Worm (Caenorhabditis elegans) whole organism, L3 larva: Measurements from ENCODE around the gene clec-65.
A peak's percentile ranks its signal among the peaks of the same experiment; 100 is the strongest.

Experiments
- R02D3.7 ChIP-seq: fragments of 150-350 bp; optimal IDR thresholded peaks from 2 replicates; lab custom pipeline; 2014; ENCODE audit warnings: missing biosample characterization, missing genetic modification characterization
- ZK546.5 ChIP-seq: sonication (generic microtip); optimal IDR thresholded peaks from 2 replicates; lab custom pipeline; 2017; ENCODE audit warnings: missing biosample characterization, missing genetic modification characterization
- ceh-16 ChIP-seq: sonication (generic microtip); optimal IDR thresholded peaks from 2 replicates; lab custom pipeline; 2017; ENCODE audit warnings: missing biosample characterization, missing genetic modification characterization
- ceh-28 ChIP-seq: fragments of 150-350 bp; optimal IDR thresholded peaks from 2 replicates; lab custom pipeline; 2014; ENCODE audit warnings: missing biosample characterization, missing genetic modification reagents, missing genetic modification characterization
- ceh-82 ChIP-seq: fragments of 150-350 bp; optimal IDR thresholded peaks from 2 replicates; lab custom pipeline; 2014; ENCODE audit warnings: missing biosample characterization, missing genetic modification characterization
- ceh-9 ChIP-seq: sonication (generic microtip); optimal IDR thresholded peaks from 2 replicates; lab custom pipeline; 2018; ENCODE audit warnings: missing biosample characterization, missing genetic modification characterization
- daf-12 ChIP-seq: fragments of 150-350 bp; optimal IDR thresholded peaks from 2 replicates; lab custom pipeline; 2014; ENCODE audit warnings: missing biosample characterization, missing genetic modification reagents, missing genetic modification characterization
- egl-5 ChIP-seq: fragments of 150-350 bp; optimal IDR thresholded peaks from 2 replicates; lab custom pipeline; 2017; ENCODE audit warnings: missing biosample characterization, missing genetic modification reagents, missing genetic modification characterization, inconsistent platforms
- elt-2 ChIP-seq: sonication (generic microtip); optimal IDR thresholded peaks from 2 replicates; lab custom pipeline; 2016; ENCODE audit warnings: missing genetic modification reagents, mild to moderate bottlenecking, missing genetic modification characterization, missing compliant biosample characterization
- elt-3 ChIP-seq, 3 experiments: fragments of 150-350 bp in 1 of 3; sonication (generic microtip) in 2 of 3; optimal IDR thresholded peaks; 2 replicates in 2 of 3; 4 replicates in 1 of 3; lab custom pipeline; 2014 to 2017; ENCODE audit warnings: missing biosample characterization in 3 of 3, missing genetic modification characterization in 3 of 3
- eor-1 ChIP-seq, 2 experiments: fragments of 150-350 bp; optimal IDR thresholded peaks; 2 replicates each; lab custom pipeline; 2014 to 2018; ENCODE audit warnings: missing biosample characterization in 2 of 2, missing genetic modification characterization in 2 of 2
- fkh-10 ChIP-seq: sonication (generic microtip); optimal IDR thresholded peaks from 2 replicates; lab custom pipeline; 2017; ENCODE audit warnings: missing biosample characterization, missing genetic modification reagents, missing genetic modification characterization
- fkh-2 ChIP-seq: fragments of 150-350 bp; optimal IDR thresholded peaks from 2 replicates; lab custom pipeline; 2014; ENCODE audit warnings: missing biosample characterization, missing genetic modification reagents, missing genetic modification characterization
- fos-1 ChIP-seq: fragments of 150-350 bp; optimal IDR thresholded peaks from 2 replicates; lab custom pipeline; 2014; ENCODE audit warnings: missing biosample characterization, missing genetic modification characterization
- jun-1 ChIP-seq: fragments of 150-350 bp; optimal IDR thresholded peaks from 2 replicates; lab custom pipeline; 2014; ENCODE audit warnings: missing biosample characterization, missing genetic modification reagents, missing genetic modification characterization
- lin-15B ChIP-seq: fragments of 150-350 bp; optimal IDR thresholded peaks from 2 replicates; lab custom pipeline; 2014; ENCODE audit warnings: missing biosample characterization, missing genetic modification characterization
- lsy-12 ChIP-seq: sonication (generic microtip); optimal IDR thresholded peaks from 2 replicates; lab custom pipeline; 2016; ENCODE audit warnings: mild to moderate bottlenecking, missing genetic modification characterization, missing compliant biosample characterization
- mdl-1 ChIP-seq: fragments of 150-350 bp; optimal IDR thresholded peaks from 2 replicates; lab custom pipeline; 2014; ENCODE audit warnings: missing biosample characterization, missing genetic modification characterization
- mml-1 ChIP-seq: fragments of 150-350 bp; sonication (generic microtip); optimal IDR thresholded peaks from 3 replicates; lab custom pipeline; 2014; ENCODE audit warnings: missing biosample characterization, missing genetic modification characterization
- nhr-11 ChIP-seq: fragments of 150-350 bp; optimal IDR thresholded peaks from 2 replicates; lab custom pipeline; 2014; ENCODE audit warnings: missing biosample characterization, missing genetic modification characterization
- nhr-12 ChIP-seq: fragments of 150-350 bp; optimal IDR thresholded peaks from 2 replicates; lab custom pipeline; 2014; ENCODE audit warnings: missing biosample characterization, missing genetic modification characterization
- nhr-23 ChIP-seq: fragments of 150-350 bp; optimal IDR thresholded peaks from 2 replicates; lab custom pipeline; 2014; ENCODE audit warnings: missing biosample characterization, missing genetic modification reagents, missing genetic modification characterization
- nhr-28 ChIP-seq: fragments of 150-350 bp; optimal IDR thresholded peaks from 2 replicates; lab custom pipeline; 2014; ENCODE audit warnings: missing biosample characterization, missing genetic modification characterization
- nhr-43 ChIP-seq: sonication (generic microtip); optimal IDR thresholded peaks from 2 replicates; lab custom pipeline; 2016; ENCODE audit warnings: mild to moderate bottlenecking, missing genetic modification characterization, missing compliant biosample characterization; ENCODE audit not compliant: poor library complexity, severe bottlenecking
- nhr-67 ChIP-seq: fragments of 150-350 bp; optimal IDR thresholded peaks from 2 replicates; lab custom pipeline; 2014; ENCODE audit warnings: missing biosample characterization, missing genetic modification characterization
- nhr-76 ChIP-seq: fragments of 150-350 bp; sonication (generic microtip); optimal IDR thresholded peaks from 5 replicates; lab custom pipeline; 2014; ENCODE audit warnings: missing biosample characterization, missing genetic modification characterization
- nhr-77 ChIP-seq: fragments of 150-350 bp; optimal IDR thresholded peaks from 2 replicates; lab custom pipeline; 2014; ENCODE audit warnings: missing biosample characterization, missing genetic modification characterization
- pha-4 ChIP-seq: fragments of 150-350 bp; optimal IDR thresholded peaks from 2 replicates; lab custom pipeline; 2014; ENCODE audit warnings: missing biosample characterization, missing genetic modification reagents, missing genetic modification characterization
- pqm-1 ChIP-seq: fragments of 150-350 bp; optimal IDR thresholded peaks from 2 replicates; lab custom pipeline; 2017; ENCODE audit warnings: missing biosample characterization, missing genetic modification characterization, inconsistent platforms
- sea-2 ChIP-seq: fragments of 150-350 bp; sonication (generic microtip); optimal IDR thresholded peaks from 4 replicates; lab custom pipeline; 2014; ENCODE audit warnings: missing biosample characterization, missing genetic modification reagents, missing genetic modification characterization
- skn-1 ChIP-seq: fragments of 150-350 bp; optimal IDR thresholded peaks from 2 replicates; lab custom pipeline; 2014; ENCODE audit warnings: missing biosample characterization, missing genetic modification characterization
- snpc-4 ChIP-seq: fragments of 150-350 bp; optimal IDR thresholded peaks from 2 replicates; lab custom pipeline; 2014; ENCODE audit warnings: missing biosample characterization, missing genetic modification characterization
- unc-39 ChIP-seq: sonication (generic microtip); optimal IDR thresholded peaks from 4 replicates; lab custom pipeline; 2017; ENCODE audit warnings: missing biosample characterization, missing genetic modification characterization
- zag-1 ChIP-seq: fragments of 150-350 bp; optimal IDR thresholded peaks from 2 replicates; lab custom pipeline; 2014; ENCODE audit warnings: missing biosample characterization, missing genetic modification characterization
- ztf-11 ChIP-seq: fragments of 150-350 bp; optimal IDR thresholded peaks from 2 replicates; lab custom pipeline; 2014; ENCODE audit warnings: missing biosample characterization, missing genetic modification characterization
- ztf-4 ChIP-seq: fragments of 150-350 bp; optimal IDR thresholded peaks from 2 replicates; lab custom pipeline; 2014; ENCODE audit warnings: missing biosample characterization, missing genetic modification characterization

The clec-65 gene

DNA sequence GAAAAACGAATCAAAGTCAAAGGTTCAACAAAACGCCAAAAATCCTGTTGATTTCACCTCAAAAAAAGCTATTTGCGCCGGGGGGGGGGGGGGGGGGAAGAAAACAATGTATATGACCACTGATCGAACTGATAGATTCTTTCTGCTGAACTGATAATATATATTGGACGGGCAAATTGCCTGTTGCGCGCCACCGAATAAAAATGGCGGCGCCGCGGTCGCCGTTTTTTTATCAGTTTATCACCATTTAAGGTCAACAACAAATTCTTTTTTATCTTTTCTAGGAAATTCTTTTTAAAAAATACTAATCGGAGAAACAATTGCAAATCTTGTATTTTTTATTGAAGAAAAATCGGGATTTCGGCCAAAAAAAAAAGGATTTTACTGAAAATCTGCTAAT lies 21.4 kb upstream of the clec-65 start:
- no peak for TF ChIP-seq nhr-12 (tag; lab: Kevin White, UChicago)
- TF ChIP-seq elt-2 (tag; lab: Kevin White, UChicago) = peak; percentile 89
- no peak for TF ChIP-seq nhr-77 (tag; lab: Kevin White, UChicago)
- TF ChIP-seq lin-15B (tag; lab: Kevin White, UChicago) = no peak
- no peak for TF ChIP-seq zag-1
- peak; percentile 17 for TF ChIP-seq pqm-1 (tag; lab: Kevin White, UChicago)
- TF ChIP-seq ceh-9 (tag; lab: Kevin White, UChicago) = no peak
- TF ChIP-seq ceh-28 = no peak

DNA sequence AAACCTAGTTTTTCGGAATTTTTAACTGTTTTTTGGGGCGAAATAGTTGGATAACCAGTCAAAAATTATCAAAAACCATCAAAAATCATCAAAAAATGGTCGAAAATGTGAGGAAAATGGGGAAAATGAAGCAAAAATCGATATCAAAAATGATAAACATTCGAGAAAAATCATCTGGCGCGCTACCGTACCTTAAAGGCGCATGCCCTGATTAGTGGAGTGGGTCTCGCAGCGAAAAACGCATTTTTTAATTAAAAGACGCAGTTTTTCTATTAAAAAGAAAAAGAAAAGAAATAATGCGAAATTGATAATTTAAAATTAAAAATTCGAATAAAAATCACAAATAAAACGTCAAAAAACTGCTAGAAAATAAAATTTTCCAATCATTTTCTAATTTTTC lies 20.7 kb upstream of the clec-65 start, which contains the start of gene F35C5.1:
Gene F35C5.1 (plus strand): TSS at position 399 of the 400 bp plus-strand sequence.
- TF ChIP-seq daf-12 (tag; lab: Kevin White, UChicago) = no peak
- no peak for TF ChIP-seq fkh-10 (GFP tag; lab: Kevin White, UChicago)
- no peak for TF ChIP-seq elt-3 (tag; optimal IDR thresholded peaks at IDR 0.05; lab: Kevin White, UChicago)
- TF ChIP-seq ceh-16 (tag; lab: Kevin White, UChicago) = no peak
- TF ChIP-seq R02D3.7 (tag; lab: Kevin White, UChicago) = no peak
- TF ChIP-seq nhr-43 (tag; lab: Kevin White, UChicago) = no peak
- TF ChIP-seq lin-15B (tag; lab: Kevin White, UChicago) = no peak
- TF ChIP-seq eor-1 (tag; optimal IDR thresholded peaks at IDR 0.05; lab: Kevin White, UChicago) = no peak
- no peak for TF ChIP-seq snpc-4
- no peak for TF ChIP-seq unc-39 (tag; lab: Kevin White, UChicago)
- TF ChIP-seq skn-1 = no peak
- no peak for TF ChIP-seq sea-2 (GFP tag; lab: Kevin White, UChicago)
- TF ChIP-seq fkh-2 (tag; lab: Kevin White, UChicago) = no peak
- TF ChIP-seq nhr-67 (tag; lab: Kevin White, UChicago) = no peak
- no peak for TF ChIP-seq ZK546.5 (tag; lab: Kevin White, UChicago)
- no peak for TF ChIP-seq mml-1 (tag; lab: Kevin White, UChicago)
- TF ChIP-seq pqm-1 (tag; lab: Kevin White, UChicago) = no peak
- TF ChIP-seq ceh-28 = no peak
- no peak for TF ChIP-seq fos-1
- no peak for TF ChIP-seq mdl-1 (tag; lab: Kevin White, UChicago)
- TF ChIP-seq, all 47 proteins: peak for 0

DNA sequence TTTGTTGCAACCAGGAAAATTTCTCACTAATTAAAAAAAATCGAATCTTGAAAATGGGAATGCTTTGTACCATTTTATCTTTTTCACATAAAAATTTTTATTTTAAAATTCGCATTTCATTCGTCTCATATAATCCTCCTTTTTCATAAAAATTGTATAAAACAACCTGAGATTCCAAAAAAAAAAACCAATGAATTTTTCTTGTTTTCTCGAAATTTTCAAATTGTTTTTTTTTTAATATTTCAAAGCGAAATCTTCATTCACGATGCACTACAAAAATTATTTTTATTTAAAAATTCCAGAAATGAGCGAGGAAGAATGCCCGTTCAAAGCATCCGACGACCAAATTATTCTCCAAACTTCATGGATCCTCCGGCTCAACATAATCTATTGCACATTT lies 16.2 kb upstream of the clec-65 start, which contains the start of gene sra-14:
Gene sra-14 (plus strand): TSS at position 301 of the 400 bp plus-strand sequence.
- TF ChIP-seq nhr-11 (no peak), jun-1 (no peak), elt-2 (tag; lab: Kevin White, UChicago) (no peak), lin-15B (tag; lab: Kevin White, UChicago) (no peak), snpc-4 (no peak), pqm-1 (tag; lab: Kevin White, UChicago) (no peak), nhr-28 (tag; lab: Kevin White, UChicago) (no peak), nhr-76 (tag; lab: Kevin White, UChicago) (no peak), nhr-67 (tag; lab: Kevin White, UChicago) (no peak), egl-5 (tag; lab: Kevin White, UChicago) (no peak), mdl-1 (tag; lab: Kevin White, UChicago) (no peak), unc-39 (tag; lab: Kevin White, UChicago) (no peak), ztf-4 (tag; lab: Kevin White, UChicago) (no peak)

DNA sequence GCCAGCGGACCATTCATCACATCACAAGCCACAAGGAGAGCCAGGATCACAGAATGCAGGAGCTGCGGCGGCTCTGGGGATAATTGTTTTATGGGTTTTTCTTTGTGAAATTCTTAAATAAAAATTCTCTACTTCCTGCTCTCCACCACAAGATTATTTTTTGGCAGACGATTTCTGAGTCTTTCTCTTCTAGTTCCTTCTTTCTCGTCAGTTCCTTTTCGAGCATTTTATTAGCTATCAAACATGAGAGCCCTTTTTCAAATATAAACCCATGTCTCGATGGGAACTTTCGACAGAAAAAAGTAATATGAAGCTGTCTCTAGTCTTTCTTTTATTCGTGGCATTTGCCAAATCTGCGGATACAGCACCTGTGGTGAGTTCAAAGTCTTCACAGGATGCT lies 12.7 kb upstream of the clec-65 start, which contains the start of gene F35C5.3:
Gene F35C5.3 (plus strand): TSS at position 301 of the 400 bp plus-strand sequence.
- TF ChIP-seq nhr-28 (tag; lab: Kevin White, UChicago) = no peak
- no peak for TF ChIP-seq nhr-77 (tag; lab: Kevin White, UChicago)
- TF ChIP-seq nhr-76 (tag; lab: Kevin White, UChicago) = no peak
- no peak for TF ChIP-seq pha-4 (tag; lab: Kevin White, UChicago)

DNA sequence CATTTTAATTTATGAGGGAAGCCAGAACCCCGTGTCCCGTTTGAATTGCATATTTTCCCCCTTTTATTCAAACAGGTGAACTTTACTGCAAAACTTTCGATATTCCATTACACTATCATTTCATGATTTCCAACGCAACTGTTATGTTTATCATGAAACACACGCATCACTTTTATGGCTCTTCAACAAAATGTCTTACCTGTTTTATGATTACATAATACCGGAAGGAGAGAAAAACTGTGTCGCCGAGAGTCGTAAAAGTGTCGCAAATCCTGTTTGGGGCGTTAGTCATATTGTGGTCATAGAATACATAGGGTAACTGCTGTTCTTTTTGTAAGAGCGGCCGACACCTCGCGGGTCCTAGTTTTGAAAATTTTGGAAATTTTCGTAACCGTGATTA lies 8.7 kb upstream of the clec-65 start:
- TF ChIP-seq nhr-23 (tag; lab: Kevin White, UChicago) (no peak), ztf-11 (no peak), R02D3.7 (tag; lab: Kevin White, UChicago) (no peak), lin-15B (tag; lab: Kevin White, UChicago) (no peak), pqm-1 (tag; lab: Kevin White, UChicago) (peak; percentile 18), elt-2 (tag; lab: Kevin White, UChicago) (peak; percentile 57), fkh-2 (tag; lab: Kevin White, UChicago) (no peak), jun-1 (peak; percentile 26), ceh-28 (no peak), ceh-82 (tag; lab: Kevin White, UChicago) (no peak), lsy-12 (tag; lab: Kevin White, UChicago) (no peak), unc-39 (tag; lab: Kevin White, UChicago) (no peak)
